Worm (Caenorhabditis elegans) whole organism, L4/young adult: ENCODE measurements around the gene F49H6.17.

Experiments used
- W03F9.2 ChIP-seq: fragments of 150-350 bp; optimal IDR thresholded peaks from 2 replicates; lab custom pipeline; 2014; ENCODE audit warnings: missing biosample characterization, missing genetic modification characterization
- dao-5 ChIP-seq: sonication (generic microtip); optimal IDR thresholded peaks from 2 replicates; lab custom pipeline; 2016; ENCODE audit warnings: missing genotype, missing genetic modification characterization, moderate library complexity, missing compliant biosample characterization
- him-1 ChIP-seq: sonication (generic microtip); optimal IDR thresholded peaks from 2 replicates; lab custom pipeline; 2016; ENCODE audit warnings: missing genotype, missing genetic modification reagents, missing genetic modification characterization, missing compliant biosample characterization

ce11 chrV:17061585-17061984 is 41.8 kb downstream of the F49H6.17 start, which contains the start of gene F28B1.9:
- no peak for TF ChIP-seq W03F9.2 (tag; lab: Kevin White, UChicago)
- no peak for TF ChIP-seq him-1
- TF ChIP-seq dao-5 (tag; lab: Kevin White, UChicago) = no peak
